Worm (Caenorhabditis elegans) whole organism, L4/young adult: ENCODE results near the gene cox-6B.
A peak's percentile ranks its signal among the peaks of the same experiment; 100 is the strongest.

Source experiments
- W03F9.2 ChIP-seq: fragments of 150-350 bp; optimal IDR thresholded peaks from 2 replicates; lab custom pipeline; 2014; ENCODE audit warnings: missing biosample characterization, missing genetic modification characterization
- dao-5 ChIP-seq: sonication (generic microtip); optimal IDR thresholded peaks from 2 replicates; lab custom pipeline; 2016; ENCODE audit warnings: missing genotype, missing genetic modification characterization, moderate library complexity, missing compliant biosample characterization
- him-1 ChIP-seq: sonication (generic microtip); optimal IDR thresholded peaks from 2 replicates; lab custom pipeline; 2016; ENCODE audit warnings: missing genotype, missing genetic modification reagents, missing genetic modification characterization, missing compliant biosample characterization

The cox-6B gene

ce11 chrIII:2698740-2699139 lies 723 bp upstream of the cox-6B start, which contains the start of gene slc-30A9:
TSS of gene slc-30A9 (minus strand) at chrIII:2698817.
- TF ChIP-seq him-1 (tag; lab: Kevin White, UChicago) (no peak), W03F9.2 (tag; lab: Kevin White, UChicago) (peak; percentile 24)

- TF ChIP-seq dao-5 (tag; lab: Kevin White, UChicago) (no peak), him-1 (tag; lab: Kevin White, UChicago) (no peak), W03F9.2 (tag; lab: Kevin White, UChicago) (no peak)
These were observed 1.2 kb downstream of the cox-6B start, which contains the start of gene set-27 for ce11 chrIII:2700637-2701036. TSS of gene set-27 (plus strand) at chrIII:2700937.

- TF ChIP-seq W03F9.2 (tag; lab: Kevin White, UChicago) (no peak), dao-5 (tag; lab: Kevin White, UChicago) (no peak), him-1 (tag; lab: Kevin White, UChicago) (no peak)
These were observed 10.7 kb downstream of the cox-6B start for ce11 chrIII:2710211-2710610.

- TF ChIP-seq W03F9.2 (tag; lab: Kevin White, UChicago) (no peak), him-1 (tag; lab: Kevin White, UChicago) (no peak), dao-5 (tag; lab: Kevin White, UChicago) (no peak)
These were observed 12.1 kb downstream of the cox-6B start for ce11 chrIII:2711527-2711926.

- TF ChIP-seq him-1 (tag; lab: Kevin White, UChicago) (peak; percentile 22), W03F9.2 (tag; lab: Kevin White, UChicago) (no peak)
These were observed 17.1 kb downstream of the cox-6B start, which contains the start of gene tmem-132 for ce11 chrIII:2716514-2716913. TSS of gene tmem-132 (minus strand) at chrIII:2716614.

- TF ChIP-seq dao-5 (tag; lab: Kevin White, UChicago) = no peak
- TF ChIP-seq him-1 (tag; lab: Kevin White, UChicago) = no peak
- no peak for TF ChIP-seq W03F9.2 (tag; lab: Kevin White, UChicago)
These were observed 25.4 kb downstream of the cox-6B start, which contains the start of gene Y71H2AM.11 for ce11 chrIII:2724992-2725220. TSS of gene Y71H2AM.11 (minus strand) at chrIII:2725092.

ce11 chrIII:2725221-2726203 lies 26.0 kb downstream of the cox-6B start, which contains the start of gene cosa-1:
TSS of gene cosa-1 (plus strand) at chrIII:2726116.
- TF ChIP-seq him-1 (tag; lab: Kevin White, UChicago) = no peak
- no peak for TF ChIP-seq dao-5 (tag; lab: Kevin White, UChicago)
- TF ChIP-seq W03F9.2 (tag; lab: Kevin White, UChicago) = no peak

ce11 chrIII:2733606-2734183 lies 34.2 kb downstream of the cox-6B start, which contains the start of gene Y71H2AM.12:
TSS of gene Y71H2AM.12 (minus strand) at chrIII:2734091.
- TF ChIP-seq dao-5 (tag; lab: Kevin White, UChicago) = no peak
- TF ChIP-seq him-1 (tag; lab: Kevin White, UChicago) = no peak
- TF ChIP-seq W03F9.2 (tag; lab: Kevin White, UChicago) = no peak

ce11 chrIII:2739469-2739868 lies 40.0 kb downstream of the cox-6B start, which contains the start of gene cest-25:
TSS of gene cest-25 (minus strand) at chrIII:2739531.
- TF ChIP-seq dao-5 (tag; lab: Kevin White, UChicago) (no peak), him-1 (tag; lab: Kevin White, UChicago) (no peak), W03F9.2 (tag; lab: Kevin White, UChicago) (no peak)

ce11 chrIII:2746553-2746952 lies 47.1 kb downstream of the cox-6B start, which contains the start of gene Y71H2AM.14:
TSS of gene Y71H2AM.14 (minus strand) at chrIII:2746653.
- TF ChIP-seq dao-5 (tag; lab: Kevin White, UChicago) (no peak), him-1 (tag; lab: Kevin White, UChicago) (no peak), W03F9.2 (tag; lab: Kevin White, UChicago) (no peak)

- no peak for TF ChIP-seq him-1 (tag; lab: Kevin White, UChicago)
These were observed 56.8 kb downstream of the cox-6B start, which contains the start of gene gldi-9 for ce11 chrIII:2756260-2756659. TSS of gene gldi-9 (minus strand) at chrIII:2756360.

ce11 chrIII:2757478-2757877 lies 58.0 kb downstream of the cox-6B start:
- TF ChIP-seq W03F9.2 (tag; lab: Kevin White, UChicago) (no peak), him-1 (tag; lab: Kevin White, UChicago) (no peak), dao-5 (tag; lab: Kevin White, UChicago) (no peak)

ce11 chrIII:2758092-2758491 lies 58.6 kb downstream of the cox-6B start:
- TF ChIP-seq dao-5 (tag; lab: Kevin White, UChicago) = no peak
